Fruit fly (Drosophila melanogaster) whole organism, embryonic: Measurements from ENCODE around the gene mthl9.

Experiments used
- Atf-2 ChIP-seq: fragments of 200-800 bp; sonication (Bioruptor generic); optimal IDR thresholded peaks from 2 replicates; lab custom pipeline; 2016; ENCODE audit warnings: missing biosample characterization, missing genetic modification characterization
- BEAF-32 ChIP-seq: fragments of 200-800 bp; sonication (Bioruptor generic); optimal IDR thresholded peaks from 3 replicates; lab custom pipeline; 2017; ENCODE audit warnings: missing biosample characterization, missing genetic modification characterization, mild to moderate bottlenecking, moderate library complexity, missing genetic modification reagents
- CG10431 ChIP-seq: fragments of 200-800 bp; sonication (Bioruptor generic); optimal IDR thresholded peaks from 3 replicates; lab custom pipeline; 2018; ENCODE audit warnings: missing biosample characterization, mild to moderate bottlenecking, missing genetic modification characterization
- CG11696 ChIP-seq: fragments of 200-800 bp; sonication (Bioruptor generic); IDR thresholded peaks from 2 replicates; pipeline ENCODE4 v1.3.6; 2022; ENCODE audit warnings: missing biosample characterization, missing genetic modification characterization
- CG12299 ChIP-seq: fragments of 200-800 bp; sonication (Bioruptor generic); optimal IDR thresholded peaks from 2 replicates; lab custom pipeline; 2018; ENCODE audit warnings: missing biosample characterization, mild to moderate bottlenecking, missing genetic modification characterization
- CG12769 ChIP-seq: fragments of 200-800 bp; sonication (Bioruptor generic); optimal IDR thresholded peaks from 2 replicates; lab custom pipeline; 2019; ENCODE audit warnings: missing biosample characterization, mild to moderate bottlenecking, missing genetic modification characterization, moderate library complexity
- CG13424 ChIP-seq: fragments of 200-800 bp; sonication (Bioruptor generic); optimal IDR thresholded peaks from 2 replicates; lab custom pipeline; 2019; ENCODE audit warnings: missing biosample characterization, mild to moderate bottlenecking, missing genetic modification characterization, moderate library complexity
- CG14014 ChIP-seq: fragments of 200-800 bp; sonication (Bioruptor generic); IDR thresholded peaks from 2 replicates; pipeline ENCODE4 v1.3.6; 2022; ENCODE audit warnings: missing biosample characterization, missing genetic modification characterization
- CG14667 ChIP-seq: fragments of 200-800 bp; sonication (Bioruptor generic); IDR thresholded peaks from 2 replicates; pipeline ENCODE4 v1.3.6; 2022; ENCODE audit warnings: missing biosample characterization, missing genetic modification characterization
- CG15514 ChIP-seq: fragments of 200-800 bp; sonication (Bioruptor generic); optimal IDR thresholded peaks from 3 replicates; lab custom pipeline; 2017; ENCODE audit warnings: missing biosample characterization, missing genetic modification characterization, mild to moderate bottlenecking, moderate library complexity, missing genetic modification reagents
- CG15696 ChIP-seq: fragments of 200-800 bp; sonication (Bioruptor generic); optimal IDR thresholded peaks from 2 replicates; lab custom pipeline; 2019; ENCODE audit warnings: missing biosample characterization, mild to moderate bottlenecking, missing genetic modification characterization, moderate library complexity
- CG2120 ChIP-seq: fragments of 200-800 bp; sonication (Bioruptor generic); optimal IDR thresholded peaks from 3 replicates; lab custom pipeline; 2016; ENCODE audit warnings: missing biosample characterization, missing genetic modification characterization
- CG2678 ChIP-seq: fragments of 200-800 bp; sonication (Bioruptor generic); optimal IDR thresholded peaks from 3 replicates; lab custom pipeline; 2019; ENCODE audit warnings: missing biosample characterization, mild to moderate bottlenecking, missing genetic modification characterization, moderate library complexity
- CG2889 ChIP-seq: fragments of 200-800 bp; sonication (Bioruptor generic); IDR thresholded peaks from 3 replicates; pipeline ENCODE4 v1.3.6; 2022; ENCODE audit warnings: missing biosample characterization, missing genetic modification characterization
- CG32532 ChIP-seq: fragments of 200-800 bp; sonication (Bioruptor generic); IDR thresholded peaks from 2 replicates; pipeline ENCODE4 v1.3.6; 2022; ENCODE audit warnings: missing biosample characterization, missing genetic modification characterization
- CG4854 ChIP-seq: fragments of 200-800 bp; sonication (Bioruptor generic); optimal IDR thresholded peaks from 2 replicates; lab custom pipeline; 2016; ENCODE audit warnings: missing biosample characterization, missing genetic modification characterization, inconsistent platforms
- CG7987 ChIP-seq: fragments of 200-800 bp; sonication (Bioruptor generic); optimal IDR thresholded peaks from 2 replicates; lab custom pipeline; 2018; ENCODE audit warnings: missing biosample characterization, mild to moderate bottlenecking, missing genetic modification characterization, moderate library complexity
- CG8281 ChIP-seq: fragments of 200-800 bp; sonication (Bioruptor generic); optimal IDR thresholded peaks from 2 replicates; lab custom pipeline; 2018; ENCODE audit warnings: missing biosample characterization, mild to moderate bottlenecking, missing genetic modification characterization, moderate library complexity
- CG8765 ChIP-seq: fragments of 200-800 bp; sonication (Bioruptor generic); IDR thresholded peaks from 2 replicates; pipeline ENCODE4 v1.3.6; 2022; ENCODE audit warnings: missing biosample characterization, missing genetic modification characterization
- CG8924 ChIP-seq: fragments of 200-800 bp; optimal IDR thresholded peaks from 3 replicates; lab custom pipeline; 2019; ENCODE audit warnings: missing biosample characterization, mild to moderate bottlenecking, missing genetic modification characterization, moderate library complexity
- CG9727 ChIP-seq: fragments of 200-800 bp; sonication (Bioruptor generic); optimal IDR thresholded peaks from 3 replicates; lab custom pipeline; 2017; ENCODE audit warnings: missing biosample characterization, mild to moderate bottlenecking, missing genetic modification characterization
- CTCF ChIP-seq: fragments of 200-800 bp; sonication (Bioruptor generic); optimal IDR thresholded peaks from 2 replicates; lab custom pipeline; 2017; ENCODE audit warnings: missing biosample characterization, mild to moderate bottlenecking, missing genetic modification characterization, moderate library complexity
- Dp ChIP-seq: fragments of 200-800 bp; sonication (Bioruptor generic); optimal IDR thresholded peaks from 2 replicates; lab custom pipeline; 2018; ENCODE audit warnings: missing biosample characterization, mild to moderate bottlenecking, missing genetic modification characterization, moderate library complexity
- Fer3 ChIP-seq: fragments of 200-800 bp; sonication (Bioruptor generic); optimal IDR thresholded peaks from 2 replicates; lab custom pipeline; 2018; ENCODE audit warnings: missing biosample characterization, mild to moderate bottlenecking, missing genetic modification characterization, moderate library complexity
- H15 ChIP-seq: fragments of 200-800 bp; sonication (Bioruptor generic); IDR thresholded peaks from 3 replicates; pipeline ENCODE4 v1.3.6; 2022; ENCODE audit warnings: missing biosample characterization, missing genetic modification characterization
- Hey ChIP-seq: fragments of 200-800 bp; sonication (Bioruptor generic); optimal IDR thresholded peaks from 3 replicates; lab custom pipeline; 2018; ENCODE audit warnings: missing biosample characterization, mild to moderate bottlenecking, missing genetic modification characterization
- HmgD ChIP-seq: fragments of 200-800 bp; sonication (Bioruptor generic); optimal IDR thresholded peaks from 3 replicates; lab custom pipeline; 2016; ENCODE audit warnings: missing biosample characterization, missing genetic modification characterization
- Jarid2 ChIP-seq: fragments of 200-800 bp; sonication (Bioruptor generic); optimal IDR thresholded peaks from 3 replicates; lab custom pipeline; 2017; ENCODE audit warnings: mild to moderate bottlenecking, missing biosample characterization, missing genetic modification reagents, missing genetic modification characterization
- MESR4 ChIP-seq: fragments of 200-800 bp; sonication (Bioruptor generic); optimal IDR thresholded peaks from 2 replicates; lab custom pipeline; 2018; ENCODE audit warnings: missing biosample characterization, mild to moderate bottlenecking, missing genetic modification characterization, moderate library complexity
- NfI ChIP-seq: fragments of 200-800 bp; sonication (Bioruptor generic); optimal IDR thresholded peaks from 3 replicates; lab custom pipeline; 2018; ENCODE audit warnings: missing biosample characterization, mild to moderate bottlenecking, missing genetic modification characterization, moderate library complexity
- Oli ChIP-seq: fragments of 200-800 bp; sonication (Bioruptor generic); optimal IDR thresholded peaks from 2 replicates; lab custom pipeline; 2018; ENCODE audit warnings: missing biosample characterization, mild to moderate bottlenecking, missing genetic modification characterization, moderate library complexity
- bigmax ChIP-seq: fragments of 200-800 bp; sonication (Bioruptor generic); optimal IDR thresholded peaks from 2 replicates; lab custom pipeline; 2018; ENCODE audit warnings: missing biosample characterization, mild to moderate bottlenecking, missing genetic modification characterization
- cato ChIP-seq: fragments of 200-800 bp; sonication (Bioruptor generic); optimal IDR thresholded peaks from 2 replicates; lab custom pipeline; 2016; ENCODE audit warnings: missing biosample characterization, missing genetic modification characterization, borderline replicate concordance
- crol ChIP-seq: fragments of 200-800 bp; sonication (Bioruptor generic); IDR thresholded peaks from 2 replicates; pipeline ENCODE4 v1.3.6; 2022; ENCODE audit warnings: missing biosample characterization, missing genetic modification characterization
- cwo ChIP-seq: fragments of 200-800 bp; sonication (Bioruptor generic); optimal IDR thresholded peaks from 3 replicates; lab custom pipeline; 2017; ENCODE audit warnings: missing biosample characterization, missing genetic modification characterization, mild to moderate bottlenecking, moderate library complexity, missing genetic modification reagents
- disco-r ChIP-seq: fragments of 200-800 bp; sonication (Bioruptor generic); optimal IDR thresholded peaks from 2 replicates; lab custom pipeline; 2016; ENCODE audit warnings: missing biosample characterization, missing genetic modification characterization
- dpn ChIP-seq, 2 experiments: fragments of 200-800 bp; sonication (Bioruptor generic); optimal IDR thresholded peaks; 3 replicates each; lab custom pipeline; 2016; ENCODE audit warnings: missing biosample characterization in 2 of 2, missing genetic modification characterization in 2 of 2
- esg ChIP-seq: fragments of 200-800 bp; sonication (Bioruptor generic); conservative IDR thresholded peaks from 2 replicates; pipeline ENCODE4 v1.3.6; 2022; ENCODE audit warnings: missing biosample characterization, missing genetic modification characterization
- eyg ChIP-seq: fragments of 200-800 bp; sonication (Bioruptor generic); optimal IDR thresholded peaks from 3 replicates; lab custom pipeline; 2016; ENCODE audit warnings: missing biosample characterization, missing genetic modification characterization
- gcm ChIP-seq: fragments of 200-800 bp; sonication (Bioruptor generic); optimal IDR thresholded peaks from 2 replicates; lab custom pipeline; 2019; ENCODE audit warnings: missing biosample characterization, mild to moderate bottlenecking, missing genetic modification characterization, moderate library complexity
- hbn ChIP-seq: fragments of 200-800 bp; sonication (Bioruptor generic); IDR thresholded peaks from 2 replicates; pipeline ENCODE4 v1.3.6; 2022; ENCODE audit warnings: missing biosample characterization, missing genetic modification characterization; ENCODE audit not compliant: partially characterized antibody
- inv ChIP-seq: fragments of 200-800 bp; sonication (Bioruptor generic); IDR thresholded peaks from 2 replicates; pipeline ENCODE4 v1.3.6; 2022; ENCODE audit warnings: missing biosample characterization, missing genetic modification characterization; ENCODE audit not compliant: partially characterized antibody
- lab ChIP-seq: fragments of 200-800 bp; sonication (Bioruptor generic); optimal IDR thresholded peaks from 3 replicates; lab custom pipeline; 2017; ENCODE audit warnings: missing biosample characterization, missing genetic modification characterization, mild to moderate bottlenecking, moderate library complexity, missing genetic modification reagents
- pb ChIP-seq: fragments of 200-800 bp; sonication (Bioruptor generic); optimal IDR thresholded peaks from 3 replicates; lab custom pipeline; 2016; ENCODE audit warnings: missing biosample characterization, missing genetic modification characterization
- peb ChIP-seq: fragments of 200-800 bp; sonication (Bioruptor generic); IDR thresholded peaks from 2 replicates; pipeline ENCODE4 v1.3.6; 2022; ENCODE audit warnings: missing biosample characterization, missing genetic modification characterization
- pita ChIP-seq: fragments of 200-800 bp; sonication (Bioruptor generic); optimal IDR thresholded peaks from 2 replicates; lab custom pipeline; 2017; ENCODE audit warnings: missing biosample characterization, mild to moderate bottlenecking, missing genetic modification characterization
- ranshi ChIP-seq: fragments of 200-800 bp; sonication (Bioruptor generic); IDR thresholded peaks from 2 replicates; pipeline ENCODE4 v1.3.6; 2022; ENCODE audit warnings: missing biosample characterization, missing genetic modification characterization
- tup ChIP-seq: fragments of 200-800 bp; sonication (Bioruptor generic); optimal IDR thresholded peaks from 2 replicates; lab custom pipeline; 2016; ENCODE audit warnings: missing biosample characterization, mild to moderate bottlenecking, missing genetic modification characterization, moderate library complexity
- usp ChIP-seq: fragments of >200 bp; optimal IDR thresholded peaks from 2 replicates; lab custom pipeline; 2017; ENCODE audit warnings: missing biosample characterization, missing genetic modification characterization
- zfh1 ChIP-seq: fragments of 200-800 bp; sonication (Bioruptor generic); IDR thresholded peaks from 3 replicates; pipeline ENCODE4 v1.3.6; 2022; ENCODE audit warnings: missing biosample characterization, missing genetic modification characterization

The mthl9 gene

DNA sequence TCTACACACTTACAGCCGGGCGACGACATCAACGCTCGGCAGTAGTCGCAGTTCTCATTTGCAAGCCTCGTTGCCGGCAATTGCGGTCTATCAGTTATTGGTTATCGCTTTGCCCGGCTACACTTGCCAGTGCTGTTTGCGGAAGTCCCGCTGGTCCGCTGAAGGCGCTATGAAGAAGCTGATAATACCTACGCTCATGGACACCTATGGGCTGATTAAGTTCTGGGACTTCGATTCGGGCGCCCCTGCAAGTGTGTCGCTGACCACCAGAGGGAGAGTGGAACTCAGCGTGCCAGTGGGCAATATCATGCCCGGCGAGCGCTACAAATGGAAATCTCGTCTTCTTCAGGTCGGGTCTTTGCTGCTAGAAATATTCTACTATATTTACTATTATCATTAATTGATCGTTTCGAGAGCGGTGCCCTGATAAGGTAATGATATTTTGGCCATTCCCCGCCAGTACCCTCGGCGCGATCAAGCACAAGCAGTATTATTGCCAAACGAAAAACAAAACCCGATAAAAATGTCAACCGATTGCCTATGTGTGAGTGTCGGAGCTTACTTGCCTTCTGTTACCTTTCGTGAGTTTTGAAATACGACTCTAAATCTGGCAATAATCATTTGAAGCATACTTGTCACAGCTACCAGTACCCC, 32.0 kb downstream of the mthl9 start (continued):
- TF ChIP-seq peb (GFP tag; lab: Robert Waterston, UW) (no peak), esg (no peak), CG14014 (no peak), Fer3 (tag; lab: Kevin White, UChicago) (no peak), zfh1 (GFP tag; lab: Robert Waterston, UW) (0 out of 3 replicates have a peak, but pooled peaks have one; percentile 12), disco-r (GFP tag; lab: Kevin White, UChicago) (no peak), bigmax (GFP tag; lab: Kevin White, UChicago) (no peak), Jarid2 (GFP tag; lab: Kevin White, UChicago) (no peak), MESR4 (no peak), CG13424 (tag; lab: Kevin White, UChicago) (no peak), hbn (GFP tag; lab: Robert Waterston, UW) (no peak), pb (GFP tag; lab: Kevin White, UChicago) (no peak), cato (GFP tag; lab: Kevin White, UChicago) (no peak), CG8281 (no peak), CG32532 (GFP tag; lab: Robert Waterston, UW) (no peak), CG9727 (GFP tag; lab: Kevin White, UChicago) (no peak), CG8924 (tag; lab: Kevin White, UChicago) (no peak), H15 (GFP tag; lab: Robert Waterston, UW) (no peak), CG7987 (peak; percentile 11), BEAF-32 (no peak), CG4854 (GFP tag; lab: Kevin White, UChicago) (no peak), crol (peak; percentile 60), Dp (GFP tag; lab: Kevin White, UChicago) (no peak), Hey (peak; percentile 15), tup (GFP tag; lab: Kevin White, UChicago) (no peak), NfI (GFP tag; lab: Kevin White, UChicago) (no peak), CG12299 (tag; lab: Kevin White, UChicago) (no peak), usp (GFP tag; lab: Kevin White, UChicago) (no peak), CG10431 (GFP tag; lab: Kevin White, UChicago) (no peak), ranshi (GFP tag; lab: Robert Waterston, UW) (no peak), cwo (GFP tag; lab: Kevin White, UChicago) (no peak), CTCF (GFP tag; lab: Kevin White, UChicago) (no peak), Atf-2 (GFP tag; lab: Kevin White, UChicago) (no peak), CG12769 (tag; lab: Kevin White, UChicago) (no peak), lab (peak; percentile 58), dpn (GFP tag; optimal IDR thresholded peaks at IDR 0.05; lab: Kevin White, UChicago) (no peak), HmgD (GFP tag; lab: Kevin White, UChicago) (no peak), CG15514 (GFP tag; lab: Kevin White, UChicago) (no peak), pita (GFP tag; lab: Kevin White, UChicago) (no peak), CG2678 (no peak), CG8765 (GFP tag; lab: Robert Waterston, UW) (no peak), gcm (GFP tag; lab: Kevin White, UChicago) (no peak), CG2889 (GFP tag; lab: Robert Waterston, UW) (no peak), Oli (tag; lab: Kevin White, UChicago) (no peak), CG11696 (no peak), CG2120 (GFP tag; lab: Kevin White, UChicago) (no peak), eyg (GFP tag; lab: Kevin White, UChicago) (no peak), CG15696 (tag; lab: Kevin White, UChicago) (no peak), inv (GFP tag; lab: Robert Waterston, UW) (no peak), CG14667 (GFP tag; lab: Robert Waterston, UW) (no peak)
